Worm (Caenorhabditis elegans) whole organism, young adult: ENCODE data around the gene Y110A2AL.1.

Experiments used
- B0019.2 ChIP-seq: fragments of 200-800 bp; sonication (Bioruptor generic); conservative IDR thresholded peaks from 2 replicates; pipeline ENCODE4 v1.3.6; 2022; ENCODE audit warnings: missing genetic modification reagents, missing genetic modification characterization, missing compliant biosample characterization
- B0261.1 ChIP-seq: sonication (generic microtip); optimal IDR thresholded peaks from 2 replicates; lab custom pipeline; 2016; ENCODE audit warnings: mild to moderate bottlenecking, missing genetic modification characterization, moderate library complexity, missing compliant biosample characterization
- D2030.7 ChIP-seq: fragments of 200-800 bp; sonication (Bioruptor generic); IDR thresholded peaks from 2 replicates; pipeline ENCODE4 v1.3.6; 2022; ENCODE audit warnings: missing genetic modification reagents, missing genetic modification characterization, missing compliant biosample characterization
- F23B12.7 ChIP-seq: sonication (generic microtip); optimal IDR thresholded peaks from 2 replicates; lab custom pipeline; 2017; ENCODE audit warnings: missing genetic modification characterization, mild to moderate bottlenecking, missing compliant biosample characterization, antibody characterized with exemption, moderate library complexity; ENCODE audit not compliant: insufficient read depth
- F33H1.4 ChIP-seq: fragments of 200-800 bp; sonication (Bioruptor generic); IDR thresholded peaks from 2 replicates; pipeline ENCODE4 v1.3.6; 2022; ENCODE audit warnings: missing genetic modification reagents, missing genetic modification characterization, missing compliant biosample characterization
- F52B5.7 ChIP-seq: sonication (generic microtip); optimal IDR thresholded peaks from 2 replicates; lab custom pipeline; 2016; ENCODE audit warnings: mild to moderate bottlenecking, missing genetic modification characterization, missing compliant biosample characterization
- F57A8.1 ChIP-seq: fragments of 200-800 bp; sonication (Bioruptor generic); optimal IDR thresholded peaks from 2 replicates; lab custom pipeline; 2018; ENCODE audit warnings: mild to moderate bottlenecking, missing genetic modification characterization, moderate library complexity, missing compliant biosample characterization
- K12H6.12 ChIP-seq: fragments of 200-800 bp; sonication (Bioruptor generic); optimal IDR thresholded peaks from 2 replicates; lab custom pipeline; 2018; ENCODE audit warnings: mild to moderate bottlenecking, missing genetic modification characterization, missing compliant biosample characterization
- Y95B8A.8 ChIP-seq: fragments of 200-800 bp; sonication (Bioruptor generic); IDR thresholded peaks from 2 replicates; pipeline ENCODE4 v1.3.6; 2022; ENCODE audit warnings: missing genetic modification reagents, missing genetic modification characterization, missing compliant biosample characterization
- ama-1 ChIP-seq, 3 experiments: fragments of 150-350 bp in 1 of 3; sonication (generic microtip) in 2 of 3; optimal IDR thresholded peaks; 2 replicates each; lab custom pipeline; 2014 to 2018; ENCODE audit warnings: missing biosample characterization in 2 of 3, missing genetic modification characterization in 2 of 3, missing genetic modification reagents in 2 of 3
- aptf-3 ChIP-seq: fragments of 200-800 bp; sonication (Bioruptor generic); IDR thresholded peaks from 2 replicates; pipeline ENCODE4 v1.3.6; 2022; ENCODE audit warnings: missing genetic modification characterization, missing compliant biosample characterization
- atf-7 ChIP-seq: sonication (generic microtip); optimal IDR thresholded peaks from 2 replicates; lab custom pipeline; 2017; ENCODE audit warnings: mild to moderate bottlenecking, missing genetic modification characterization, missing compliant biosample characterization
- athp-1 ChIP-seq: sonication (generic microtip); optimal IDR thresholded peaks from 2 replicates; lab custom pipeline; 2017; ENCODE audit warnings: mild to moderate bottlenecking, missing genetic modification characterization, missing compliant biosample characterization
- attf-3 ChIP-seq: fragments of 200-800 bp; sonication (Bioruptor generic); conservative IDR thresholded peaks from 2 replicates; pipeline ENCODE4 v1.3.6; 2022; ENCODE audit warnings: missing genetic modification reagents, missing genetic modification characterization, missing compliant biosample characterization
- attf-5 ChIP-seq: fragments of 200-800 bp; sonication (Bioruptor generic); optimal IDR thresholded peaks from 2 replicates; lab custom pipeline; 2018; ENCODE audit warnings: mild to moderate bottlenecking, missing genetic modification characterization, missing compliant biosample characterization
- bed-1 ChIP-seq: fragments of 200-800 bp; sonication (Bioruptor generic); IDR thresholded peaks from 2 replicates; pipeline ENCODE4 v1.3.6; 2022; ENCODE audit warnings: missing genetic modification reagents, missing genetic modification characterization, missing compliant biosample characterization
- cebp-1 ChIP-seq, 2 experiments: fragments of 200-800 bp in 1 of 2; sonication (Bioruptor generic) in 1 of 2; sonication (generic microtip) in 1 of 2; IDR thresholded peaks in 1 of 2; optimal IDR thresholded peaks in 1 of 2; 2 replicates each; pipeline versions ENCODE4 v1.3.6 to Lab custom; 2017 to 2022; ENCODE audit warnings: missing compliant biosample characterization in 2 of 2, missing genetic modification characterization in 2 of 2, mild to moderate bottlenecking in 1 of 2, missing genetic modification reagents in 1 of 2, moderate library complexity in 1 of 2
- efl-1 ChIP-seq: fragments of 150-350 bp; optimal IDR thresholded peaks from 2 replicates; lab custom pipeline; 2014; ENCODE audit warnings: missing biosample characterization, missing genetic modification reagents, missing genetic modification characterization
- egl-18 ChIP-seq: fragments of 200-800 bp; sonication (Bioruptor generic); IDR thresholded peaks from 2 replicates; pipeline ENCODE4 v1.3.6; 2022; ENCODE audit warnings: missing genetic modification reagents, missing genetic modification characterization, missing compliant biosample characterization
- egrh-3 ChIP-seq: fragments of 200-800 bp; sonication (Bioruptor generic); IDR thresholded peaks from 2 replicates; pipeline ENCODE4 v1.3.6; 2022; ENCODE audit warnings: missing genetic modification reagents, missing genetic modification characterization, missing compliant biosample characterization
- fkh-3 ChIP-seq: sonication (generic microtip); optimal IDR thresholded peaks from 2 replicates; lab custom pipeline; 2016; ENCODE audit warnings: mild to moderate bottlenecking, missing genetic modification characterization, missing compliant biosample characterization
- hlh-12 ChIP-seq: sonication (generic microtip); optimal IDR thresholded peaks from 2 replicates; lab custom pipeline; 2016; ENCODE audit warnings: missing genetic modification characterization, missing compliant biosample characterization
- hmg-20 ChIP-seq: fragments of 200-800 bp; sonication (Bioruptor generic); IDR thresholded peaks from 2 replicates; pipeline ENCODE4 v1.3.6; 2022; ENCODE audit warnings: missing genetic modification reagents, missing genetic modification characterization, missing compliant biosample characterization
- hrde-1 ChIP-seq: sonication (generic microtip); optimal IDR thresholded peaks from 2 replicates; lab custom pipeline; 2016; ENCODE audit warnings: missing genetic modification characterization, mild to moderate bottlenecking, missing compliant biosample characterization, moderate library complexity, missing genotype, missing genetic modification reagents, borderline replicate concordance
- lin-26 ChIP-seq: fragments of 200-800 bp; sonication (Bioruptor generic); IDR thresholded peaks from 2 replicates; pipeline ENCODE4 v1.3.6; 2022; ENCODE audit warnings: missing genetic modification reagents, missing genetic modification characterization, missing compliant biosample characterization
- lir-1 ChIP-seq: fragments of 200-800 bp; sonication (Bioruptor generic); conservative IDR thresholded peaks from 2 replicates; pipeline ENCODE4 v1.3.6; 2022; ENCODE audit warnings: missing genetic modification reagents, missing genetic modification characterization, missing compliant biosample characterization
- madf-10 ChIP-seq: sonication (generic microtip); optimal IDR thresholded peaks from 2 replicates; lab custom pipeline; 2016; ENCODE audit warnings: mild to moderate bottlenecking, missing genetic modification characterization, missing compliant biosample characterization
- madf-3 ChIP-seq: fragments of 200-800 bp; sonication (Bioruptor generic); IDR thresholded peaks from 2 replicates; pipeline ENCODE4 v1.3.6; 2022; ENCODE audit warnings: missing genetic modification reagents, missing genetic modification characterization, missing compliant biosample characterization
- madf-8 ChIP-seq: fragments of 200-800 bp; sonication (Bioruptor generic); conservative IDR thresholded peaks from 2 replicates; pipeline ENCODE4 v1.3.6; 2022; ENCODE audit warnings: missing genetic modification reagents, missing genetic modification characterization, missing compliant biosample characterization
- mcd-1 ChIP-seq: fragments of 200-800 bp; sonication (Bioruptor generic); IDR thresholded peaks from 2 replicates; pipeline ENCODE4 v1.3.6; 2022; ENCODE audit warnings: missing genetic modification reagents, missing genetic modification characterization, missing compliant biosample characterization
- nfya-1 ChIP-seq: sonication (generic microtip); optimal IDR thresholded peaks from 2 replicates; lab custom pipeline; 2017; ENCODE audit warnings: antibody characterized with exemption, missing compliant biosample characterization, missing genetic modification characterization, borderline replicate concordance; ENCODE audit not compliant: insufficient read depth
- nhr-120 ChIP-seq: fragments of 200-800 bp; sonication (Bioruptor generic); IDR thresholded peaks from 2 replicates; pipeline ENCODE4 v1.3.6; 2022; ENCODE audit warnings: missing genetic modification characterization, missing compliant biosample characterization
- nhr-80 ChIP-seq: sonication (generic microtip); optimal IDR thresholded peaks from 2 replicates; lab custom pipeline; 2016; ENCODE audit warnings: missing genetic modification characterization, missing compliant biosample characterization
- nhr-90 ChIP-seq: sonication (generic microtip); optimal IDR thresholded peaks from 2 replicates; lab custom pipeline; 2016; ENCODE audit warnings: missing genotype, mild to moderate bottlenecking, missing genetic modification characterization, missing compliant biosample characterization
- pbrm-1 ChIP-seq: fragments of 200-800 bp; sonication (Bioruptor generic); IDR thresholded peaks from 2 replicates; pipeline ENCODE4 v1.3.6; 2022; ENCODE audit warnings: missing genetic modification reagents, missing genetic modification characterization, missing compliant biosample characterization
- pha-4 ChIP-seq: fragments of 150-350 bp; sonication (generic microtip); optimal IDR thresholded peaks from 2 replicates; lab custom pipeline; 2014; ENCODE audit warnings: missing biosample characterization, missing genetic modification reagents, missing genetic modification characterization
- rcor-1 ChIP-seq: fragments of 200-800 bp; sonication (Bioruptor generic); IDR thresholded peaks from 2 replicates; pipeline ENCODE4 v1.3.6; 2022; ENCODE audit warnings: missing genetic modification reagents, missing genetic modification characterization, missing compliant biosample characterization
- sdz-38 ChIP-seq: sonication (generic microtip); optimal IDR thresholded peaks from 2 replicates; lab custom pipeline; 2016; ENCODE audit warnings: missing genotype, missing genetic modification characterization, missing compliant biosample characterization
- snpc-3.4 ChIP-seq: sonication (generic microtip); optimal IDR thresholded peaks from 2 replicates; lab custom pipeline; 2017; ENCODE audit warnings: missing genetic modification characterization, mild to moderate bottlenecking, missing compliant biosample characterization, antibody characterized with exemption, moderate library complexity, missing genotype, missing genetic modification reagents
- xnd-1 ChIP-seq: sonication (generic microtip); optimal IDR thresholded peaks from 2 replicates; lab custom pipeline; 2016; ENCODE audit warnings: missing genotype, missing genetic modification reagents, missing genetic modification characterization, missing compliant biosample characterization
- zfh-2 ChIP-seq: fragments of 200-800 bp; sonication (Bioruptor generic); conservative IDR thresholded peaks from 2 replicates; pipeline ENCODE4 v1.3.6; 2022; ENCODE audit warnings: missing genetic modification reagents, missing genetic modification characterization, missing compliant biosample characterization
- ztf-18 ChIP-seq: sonication (generic microtip); optimal IDR thresholded peaks from 2 replicates; lab custom pipeline; 2016; ENCODE audit warnings: missing genotype, mild to moderate bottlenecking, missing genetic modification characterization, missing compliant biosample characterization
- ztf-28 ChIP-seq: fragments of 200-800 bp; sonication (Bioruptor generic); IDR thresholded peaks from 2 replicates; pipeline ENCODE4 v1.3.6; 2022; ENCODE audit warnings: missing genetic modification reagents, missing genetic modification characterization, missing compliant biosample characterization
- ztf-6 ChIP-seq: fragments of 200-800 bp; sonication (Bioruptor generic); IDR thresholded peaks from 2 replicates; pipeline ENCODE4 v1.3.6; 2022; ENCODE audit warnings: missing genetic modification reagents, missing genetic modification characterization, missing compliant biosample characterization

Y110A2AL.1 gene

ce11 chrII:2920234-2920633 is 45.3 kb downstream of the Y110A2AL.1 start:
- peak; percentile 5; the same call in 1 of the 2 replicates for TF ChIP-seq mcd-1 (GFP tag; lab: Robert Waterston, UW)
- TF ChIP-seq zfh-2 (GFP tag; lab: Robert Waterston, UW): peak; percentile 69
- no peak for TF ChIP-seq attf-5 (GFP tag; lab: Kevin White, UChicago)
- peak; percentile 77; the same call in 1 of the 2 replicates for TF ChIP-seq egrh-3 (GFP tag; lab: Robert Waterston, UW)
- no peak for TF ChIP-seq xnd-1 (tag; lab: Kevin White, UChicago)
- TF ChIP-seq, all 124 proteins: peak for 3

- TF ChIP-seq fkh-3 (tag; lab: Kevin White, UChicago) (no peak), nhr-90 (peak; percentile 62), F23B12.7 (no peak), B0019.2 (GFP tag; lab: Robert Waterston, UW) (no peak), bed-1 (0 out of 2 replicates have a peak, but pooled peaks have one; percentile 43), egl-18 (GFP tag; lab: Robert Waterston, UW) (no peak), nhr-120 (no peak), aptf-3 (GFP tag; lab: Robert Waterston, UW) (no peak; the same call in 1 of the 2 replicates), hlh-12 (tag; lab: Kevin White, UChicago) (no peak), athp-1 (peak; percentile 86), Y95B8A.8 (peak; percentile 81), B0261.1 (tag; lab: Kevin White, UChicago) (peak; percentile 9), rcor-1 (GFP tag; lab: Robert Waterston, UW) (peak; percentile 77), madf-3 (GFP tag; lab: Robert Waterston, UW) (no peak; the same call in none of the 2 replicates), D2030.7 (GFP tag; lab: Robert Waterston, UW) (peak; percentile 61), madf-10 (no peak), F57A8.1 (GFP tag; lab: Kevin White, UChicago) (no peak), pha-4 (no peak), K12H6.12 (tag; lab: Kevin White, UChicago) (no peak), sdz-38 (tag; lab: Kevin White, UChicago) (no peak), atf-7 (tag; lab: Kevin White, UChicago) (peak; percentile 70), attf-3 (GFP tag; lab: Robert Waterston, UW) (no peak), zfh-2 (GFP tag; lab: Robert Waterston, UW) (peak; percentile 62; the same call in 1 of the 2 replicates), F52B5.7 (tag; lab: Kevin White, UChicago) (peak; percentile 37), cebp-1 (GFP tag; IDR thresholded peaks at IDR 0.05; lab: Robert Waterston, UW) (peak; percentile 84), cebp-1 (tag; optimal IDR thresholded peaks at IDR 0.05; lab: Kevin White, UChicago) (peak; percentile 93), hmg-20 (GFP tag; lab: Robert Waterston, UW) (no peak), ztf-18 (tag; lab: Kevin White, UChicago) (peak; percentile 31), ztf-6 (GFP tag; lab: Robert Waterston, UW) (no peak), lir-1 (GFP tag; lab: Robert Waterston, UW) (peak; percentile 7; the same call in 1 of the 2 replicates), madf-8 (peak; percentile 85), hrde-1 (peak; percentile 73), lin-26 (GFP tag; lab: Robert Waterston, UW) (0 out of 2 replicates have a peak, but pooled peaks have one; percentile 67), nfya-1 (tag; lab: Kevin White, UChicago) (no peak), F33H1.4 (GFP tag; lab: Robert Waterston, UW) (peak; percentile 89), snpc-3.4 (tag; lab: Kevin White, UChicago) (peak; percentile 46), pbrm-1 (peak; percentile 74), nhr-80 (tag; lab: Kevin White, UChicago) (peak; percentile 3), ztf-28 (no peak), efl-1 (peak; percentile 81), ama-1 (optimal IDR thresholded peaks at IDR 0.05; lab: Kevin White, UChicago) (no peak), ama-1 (GFP tag; optimal IDR thresholded peaks at IDR 0.05; lab: Kevin White, UChicago) (no peak)
Observed at ce11 chrII:2920817-2921458, 46.0 kb downstream of the Y110A2AL.1 start.
